Worm (Caenorhabditis elegans): Measurements from ENCODE around the gene tbc-10.

tbc-10 gene

DNA sequence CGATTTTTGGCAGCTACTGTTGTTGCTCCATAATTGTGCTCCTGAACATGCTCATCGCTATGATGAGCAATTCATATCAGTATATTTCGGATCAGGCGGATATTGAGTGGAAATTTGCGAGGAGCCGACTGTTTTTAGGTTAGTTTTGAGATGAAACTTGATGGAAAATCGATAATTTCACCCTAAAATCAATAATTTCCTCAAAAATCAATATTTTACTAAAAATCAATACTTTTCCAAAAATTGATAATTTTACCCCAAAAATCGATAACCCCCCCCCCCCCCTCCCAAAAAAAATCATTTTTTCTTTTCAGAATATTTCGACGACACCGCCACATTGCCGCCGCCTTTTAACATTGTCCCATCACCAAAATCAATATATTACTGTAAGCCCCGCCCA is 15.8 kb downstream of the tbc-10 start:
- TF ChIP-seq T22C8.4 (GFP tag; IDR thresholded peaks at IDR 0.05), result peak; percentile 60
- TF ChIP-seq tab-1 (GFP tag; IDR thresholded peaks at IDR 0.05), result no peak

DNA sequence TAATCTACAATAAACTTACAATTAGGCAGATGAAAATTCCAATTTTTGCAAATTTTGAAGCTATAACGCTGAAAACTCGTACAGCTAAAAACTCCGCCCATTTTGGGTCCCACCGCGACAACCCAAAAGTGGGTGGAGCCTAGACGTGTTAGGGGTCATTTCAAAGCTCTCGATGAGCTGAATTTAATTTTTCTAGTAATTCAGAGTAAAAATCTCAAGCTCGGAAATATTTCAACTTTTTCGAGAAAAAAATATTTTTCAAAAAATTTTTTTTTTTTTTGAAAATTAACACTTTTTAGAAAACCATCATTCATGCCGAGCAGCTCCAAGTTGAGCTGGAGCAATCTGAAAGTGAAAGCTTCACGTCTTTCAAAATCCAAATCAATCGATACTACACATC is 18.2 kb downstream of the tbc-10 start, which contains the start of gene R06B10.7:
Gene R06B10.7, minus strand, starts transcription at position 101 of the 400 bp plus-strand sequence.
- TF ChIP-seq ztf-23 (GFP tag; IDR thresholded peaks at IDR 0.05) (no peak), flt-1 (GFP tag; IDR thresholded peaks at IDR 0.05) (no peak), T22C8.4 (GFP tag; IDR thresholded peaks at IDR 0.05) (no peak), tab-1 (GFP tag; IDR thresholded peaks at IDR 0.05) (no peak), med-1 (GFP tag; optimal IDR thresholded peaks at IDR 0.05; ENCODE audit: insufficient read depth) (no peak), klf-2 (GFP tag; conservative IDR thresholded peaks at IDR 0.05) (no peak), cog-1 (tag; optimal IDR thresholded peaks at IDR 0.05) (no peak), ztf-29 (GFP tag; IDR thresholded peaks at IDR 0.05) (no peak), ref-1 (GFP tag; conservative IDR thresholded peaks at IDR 0.05) (no peak)

DNA sequence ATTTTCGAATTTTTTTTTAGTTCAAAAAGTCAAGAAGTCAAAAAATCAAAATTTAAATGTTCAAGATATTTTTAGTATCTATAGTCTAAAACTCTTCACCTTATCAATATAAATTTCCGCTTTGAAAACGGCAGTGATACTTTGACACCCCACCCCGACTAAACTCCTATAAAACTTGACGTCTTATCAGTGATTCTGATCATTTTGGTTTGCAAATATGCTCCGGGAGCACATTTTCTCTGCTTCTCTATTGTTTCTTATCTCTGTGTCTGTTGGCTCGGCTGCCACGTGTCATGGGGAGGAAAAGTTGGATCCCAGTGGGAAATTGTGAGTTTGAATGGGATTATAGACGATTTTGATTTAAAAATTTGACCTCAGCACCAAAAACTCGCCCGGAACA is 19.4 kb downstream of the tbc-10 start, which contains the start of gene clec-150:
Gene clec-150, plus strand, starts transcription at position 198 of the 400 bp plus-strand sequence.
- no peak for TF ChIP-seq cog-1 (tag; optimal IDR thresholded peaks at IDR 0.05)
- no peak for TF ChIP-seq ztf-23 (GFP tag; IDR thresholded peaks at IDR 0.05)
- TF ChIP-seq flt-1 (GFP tag; IDR thresholded peaks at IDR 0.05), result no peak
- TF ChIP-seq tab-1 (GFP tag; IDR thresholded peaks at IDR 0.05), result no peak
- TF ChIP-seq klf-2 (GFP tag; conservative IDR thresholded peaks at IDR 0.05), result no peak
- no peak for TF ChIP-seq ref-1 (GFP tag; conservative IDR thresholded peaks at IDR 0.05)
- no peak for TF ChIP-seq med-1 (GFP tag; optimal IDR thresholded peaks at IDR 0.05; ENCODE audit: insufficient read depth)

DNA sequence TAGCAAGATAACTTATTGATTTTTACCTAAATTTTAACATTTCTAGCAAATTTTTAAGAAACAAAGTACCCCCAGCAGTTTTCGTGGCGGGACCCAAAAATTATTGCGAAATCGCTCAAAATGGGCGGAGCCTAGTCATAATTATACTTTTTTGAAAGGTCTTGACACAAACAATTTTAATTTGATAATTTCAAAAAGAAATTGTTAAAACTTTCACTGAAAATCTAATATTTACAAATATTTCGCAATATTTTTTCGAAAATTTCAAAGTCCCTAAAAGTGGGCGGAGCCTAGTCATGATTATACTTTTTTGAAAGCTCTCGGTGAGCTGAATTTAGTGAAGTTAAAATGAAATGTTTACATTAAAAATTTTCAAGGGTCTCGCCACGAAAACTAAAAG is 21.4 kb downstream of the tbc-10 start:
- TF ChIP-seq flt-1 (GFP tag; IDR thresholded peaks at IDR 0.05) (no peak), cog-1 (tag; optimal IDR thresholded peaks at IDR 0.05) (no peak), T22C8.4 (GFP tag; IDR thresholded peaks at IDR 0.05) (no peak), klf-2 (GFP tag; conservative IDR thresholded peaks at IDR 0.05) (no peak), ztf-29 (GFP tag; IDR thresholded peaks at IDR 0.05) (no peak), ref-1 (GFP tag; conservative IDR thresholded peaks at IDR 0.05) (no peak), ztf-23 (GFP tag; IDR thresholded peaks at IDR 0.05) (no peak), tab-1 (GFP tag; IDR thresholded peaks at IDR 0.05) (no peak), med-1 (GFP tag; optimal IDR thresholded peaks at IDR 0.05; ENCODE audit: insufficient read depth) (no peak)

DNA sequence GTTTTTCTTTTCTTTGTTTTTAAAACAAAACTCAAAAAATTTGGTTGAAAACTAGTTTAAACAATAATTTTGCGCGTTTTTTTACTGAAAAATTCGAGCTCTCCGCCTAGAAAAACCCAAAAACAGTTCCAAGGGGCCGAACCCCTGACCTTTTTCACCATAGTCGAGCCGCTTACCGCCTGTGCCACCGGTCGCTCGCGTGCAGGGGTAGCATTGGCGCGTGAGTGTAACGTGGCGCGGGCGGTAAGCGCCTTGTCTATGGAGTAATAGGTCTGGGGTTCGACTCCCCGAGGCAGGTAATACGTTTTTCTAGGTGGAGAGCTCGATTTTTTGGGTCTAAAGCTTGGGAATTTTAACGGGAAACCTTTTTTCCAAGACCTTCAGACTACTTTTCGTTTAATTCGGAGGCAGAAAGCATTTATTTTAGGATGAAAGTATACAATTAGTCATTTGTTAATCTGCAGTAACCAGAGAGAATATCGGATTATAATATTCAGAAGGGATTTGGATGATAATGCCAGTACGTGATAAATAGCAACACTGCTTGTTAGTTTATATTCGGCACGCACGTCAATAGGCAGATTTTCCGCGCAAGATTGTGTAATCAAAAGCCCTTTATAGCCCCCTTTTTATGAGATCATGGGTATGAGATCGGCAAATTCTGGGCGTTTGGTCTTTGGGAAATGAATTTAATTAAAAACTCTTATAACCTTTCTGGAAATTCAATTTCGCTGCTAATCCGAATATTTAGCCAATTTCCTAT is 24.3 kb downstream of the tbc-10 start:
- TF ChIP-seq med-1 (GFP tag; optimal IDR thresholded peaks at IDR 0.05; ENCODE audit: insufficient read depth) (no peak), T22C8.4 (GFP tag; IDR thresholded peaks at IDR 0.05) (no peak), ztf-29 (GFP tag; IDR thresholded peaks at IDR 0.05) (no peak), flt-1 (GFP tag; IDR thresholded peaks at IDR 0.05) (no peak), tab-1 (GFP tag; IDR thresholded peaks at IDR 0.05) (no peak), cog-1 (tag; optimal IDR thresholded peaks at IDR 0.05) (no peak), ztf-23 (GFP tag; IDR thresholded peaks at IDR 0.05) (no peak), klf-2 (GFP tag; conservative IDR thresholded peaks at IDR 0.05) (no peak), ref-1 (GFP tag; conservative IDR thresholded peaks at IDR 0.05) (no peak)

DNA sequence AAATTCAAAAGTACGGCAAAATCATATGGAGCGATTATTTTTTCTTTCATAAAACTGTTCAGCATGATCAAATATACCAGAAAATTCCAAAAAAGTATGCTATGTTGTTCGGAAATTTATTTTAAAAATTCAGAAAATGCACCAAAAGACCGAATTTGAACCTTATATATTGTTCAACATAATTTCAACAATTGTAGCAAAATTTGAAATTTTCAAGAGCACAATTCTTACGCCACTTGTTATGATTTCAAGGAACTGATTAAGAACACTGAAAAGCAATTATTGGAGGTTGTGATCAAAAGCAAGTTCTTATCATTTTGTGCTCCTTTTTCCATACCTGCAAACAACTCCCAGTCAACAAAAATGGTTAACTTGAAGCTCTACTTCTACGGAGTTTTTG is 25.0 kb downstream of the tbc-10 start, which contains the start of gene clc-27:
Gene clc-27, plus strand, starts transcription at position 301 of the 400 bp plus-strand sequence.
- TF ChIP-seq ref-1 (GFP tag; conservative IDR thresholded peaks at IDR 0.05), result no peak
- TF ChIP-seq cog-1 (tag; optimal IDR thresholded peaks at IDR 0.05), result no peak
- no peak for TF ChIP-seq ztf-23 (GFP tag; IDR thresholded peaks at IDR 0.05)
- no peak for TF ChIP-seq med-1 (GFP tag; optimal IDR thresholded peaks at IDR 0.05; ENCODE audit: insufficient read depth)

DNA sequence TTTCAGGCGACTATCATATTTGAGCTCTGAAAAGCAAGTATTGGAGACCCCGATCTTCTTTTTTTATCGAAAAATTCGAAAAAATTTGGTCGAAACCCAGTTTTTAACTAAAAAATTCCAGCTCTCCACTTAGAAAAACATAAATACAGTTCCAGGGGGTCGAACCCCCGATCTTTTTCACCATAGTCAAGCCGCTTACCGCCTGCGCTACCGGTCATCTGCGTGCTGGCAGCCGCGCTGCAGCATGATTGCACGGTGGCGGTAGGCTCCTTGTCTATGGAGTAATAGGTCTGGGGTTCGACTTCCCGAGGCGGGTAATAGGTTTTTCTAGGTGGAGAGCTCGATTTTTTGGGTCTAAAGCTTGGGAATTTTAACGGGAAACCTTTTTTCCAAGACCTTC is 26.7 kb downstream of the tbc-10 start, which contains the start of gene clc-24:
Gene clc-24, plus strand, starts transcription at position 263 of the 400 bp plus-strand sequence.
- TF ChIP-seq ztf-29 (GFP tag; IDR thresholded peaks at IDR 0.05) (no peak), ztf-23 (GFP tag; IDR thresholded peaks at IDR 0.05) (no peak), cog-1 (tag; optimal IDR thresholded peaks at IDR 0.05) (no peak), T22C8.4 (GFP tag; IDR thresholded peaks at IDR 0.05) (no peak), ref-1 (GFP tag; conservative IDR thresholded peaks at IDR 0.05) (no peak), med-1 (GFP tag; optimal IDR thresholded peaks at IDR 0.05; ENCODE audit: insufficient read depth) (no peak), flt-1 (GFP tag; IDR thresholded peaks at IDR 0.05) (no peak), tab-1 (GFP tag; IDR thresholded peaks at IDR 0.05) (no peak), klf-2 (GFP tag; conservative IDR thresholded peaks at IDR 0.05) (no peak)

DNA sequence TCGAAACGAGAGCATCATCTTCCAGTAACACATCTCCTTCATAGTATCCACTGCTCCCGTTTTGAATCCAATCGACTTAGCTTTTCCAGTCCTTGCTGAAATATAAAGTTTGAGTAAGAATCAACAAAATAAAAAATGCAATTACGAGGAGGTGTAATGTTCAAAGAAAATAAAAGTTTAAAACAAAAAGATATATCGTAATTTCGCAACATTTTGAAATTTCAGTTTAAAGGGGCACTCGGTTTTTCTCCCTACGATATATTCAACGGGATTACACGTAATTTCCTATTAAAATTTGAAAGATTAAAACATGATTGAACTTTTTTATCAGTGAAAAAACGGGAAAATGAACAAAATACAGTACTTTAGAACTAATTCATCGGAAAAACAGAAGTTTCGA is 33.0 kb downstream of the tbc-10 start, which contains the start of gene Y34F4.3:
Gene Y34F4.3, minus strand, starts transcription at position 101 of the 400 bp plus-strand sequence.
- TF ChIP-seq flt-1 (GFP tag; IDR thresholded peaks at IDR 0.05), result no peak

DNA sequence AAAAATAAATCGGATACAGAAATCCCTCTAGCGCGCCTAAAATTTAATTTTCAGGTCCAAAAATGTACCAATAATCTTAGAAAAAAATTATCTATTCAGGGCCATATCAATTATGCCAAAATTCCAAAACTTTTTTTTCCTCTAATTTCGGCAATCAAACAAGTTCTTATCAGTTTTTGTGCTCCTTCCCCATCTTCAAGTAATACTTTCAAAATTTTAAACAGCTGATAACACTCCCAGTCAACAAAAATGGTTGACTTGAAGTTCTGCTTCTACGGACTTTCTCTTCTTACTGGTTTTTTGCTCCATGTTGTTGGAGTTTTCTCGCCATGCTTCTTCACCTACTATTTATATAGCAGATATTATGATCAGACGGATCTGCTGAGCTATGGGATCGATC is 37.7 kb downstream of the tbc-10 start, which contains the start of gene clc-23:
Gene clc-23, plus strand, starts transcription at position 223 of the 400 bp plus-strand sequence.
- no peak for TF ChIP-seq klf-2 (GFP tag; conservative IDR thresholded peaks at IDR 0.05)
- no peak for TF ChIP-seq tab-1 (GFP tag; IDR thresholded peaks at IDR 0.05)
- no peak for TF ChIP-seq ztf-23 (GFP tag; IDR thresholded peaks at IDR 0.05)
- TF ChIP-seq cog-1 (tag; optimal IDR thresholded peaks at IDR 0.05), result no peak
- TF ChIP-seq ztf-29 (GFP tag; IDR thresholded peaks at IDR 0.05), result no peak
- no peak for TF ChIP-seq T22C8.4 (GFP tag; IDR thresholded peaks at IDR 0.05)
- no peak for TF ChIP-seq flt-1 (GFP tag; IDR thresholded peaks at IDR 0.05)
- no peak for TF ChIP-seq ref-1 (GFP tag; conservative IDR thresholded peaks at IDR 0.05)
- no peak for TF ChIP-seq med-1 (GFP tag; optimal IDR thresholded peaks at IDR 0.05; ENCODE audit: insufficient read depth)

DNA sequence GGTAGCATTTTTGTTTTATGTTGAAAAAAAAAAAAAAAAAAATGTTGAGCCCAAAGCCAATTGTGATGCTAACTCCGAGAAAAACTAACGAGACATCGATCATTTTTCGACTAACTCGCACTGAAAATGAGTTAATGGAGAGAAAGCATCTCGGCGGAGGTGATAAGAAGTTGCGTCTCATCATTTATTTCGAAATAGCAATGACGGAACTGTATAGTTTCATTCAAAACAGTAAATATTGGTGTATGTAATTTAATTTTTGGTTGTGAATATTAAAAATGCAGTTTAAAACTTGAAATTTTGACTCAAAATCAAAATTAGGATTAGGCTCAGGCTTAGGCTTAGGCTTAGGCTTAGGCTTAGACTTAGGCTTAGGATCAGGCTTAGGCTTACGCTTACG is 43.2 kb downstream of the tbc-10 start, which contains the start of gene clc-25:
Gene clc-25, minus strand, starts transcription at position 101 of the 400 bp plus-strand sequence.
- TF ChIP-seq ztf-29 (GFP tag; IDR thresholded peaks at IDR 0.05), result no peak
- no peak for TF ChIP-seq med-1 (GFP tag; optimal IDR thresholded peaks at IDR 0.05; ENCODE audit: insufficient read depth)
- TF ChIP-seq ref-1 (GFP tag; conservative IDR thresholded peaks at IDR 0.05), result no peak
- no peak for TF ChIP-seq ztf-23 (GFP tag; IDR thresholded peaks at IDR 0.05)
- no peak for TF ChIP-seq klf-2 (GFP tag; conservative IDR thresholded peaks at IDR 0.05)
- TF ChIP-seq tab-1 (GFP tag; IDR thresholded peaks at IDR 0.05), result no peak
- TF ChIP-seq T22C8.4 (GFP tag; IDR thresholded peaks at IDR 0.05), result no peak
- no peak for TF ChIP-seq cog-1 (tag; optimal IDR thresholded peaks at IDR 0.05)
- no peak for TF ChIP-seq flt-1 (GFP tag; IDR thresholded peaks at IDR 0.05)
